Worm (Caenorhabditis elegans) whole organism, mixed stage, embryonic: ENCODE results near the gene nhr-255.

Experiments used
- M03D4.4 ChIP-seq: sonication (generic microtip); optimal IDR thresholded peaks from 2 replicates; lab custom pipeline; 2017; ENCODE audit warnings: mild to moderate bottlenecking, missing genetic modification characterization, missing compliant biosample characterization
- bed-3 ChIP-seq: fragments of 200-800 bp; sonication (Bioruptor generic); optimal IDR thresholded peaks from 3 replicates; lab custom pipeline; 2018; ENCODE audit warnings: mild to moderate bottlenecking, missing genetic modification characterization, moderate library complexity, missing compliant biosample characterization
- blmp-1 ChIP-seq: fragments of 150-350 bp; optimal IDR thresholded peaks from 2 replicates; lab custom pipeline; 2014; ENCODE audit warnings: missing biosample characterization, missing genetic modification characterization
- ceh-39 ChIP-seq: fragments of 150-350 bp; optimal IDR thresholded peaks from 2 replicates; lab custom pipeline; 2014; ENCODE audit warnings: missing biosample characterization, missing genetic modification characterization
- ceh-43 ChIP-seq: fragments of 200-800 bp; sonication (Bioruptor generic); optimal IDR thresholded peaks from 2 replicates; lab custom pipeline; 2018; ENCODE audit warnings: mild to moderate bottlenecking, missing genetic modification characterization, moderate library complexity, missing compliant biosample characterization
- ceh-83 ChIP-seq: fragments of 200-800 bp; sonication (Bioruptor generic); optimal IDR thresholded peaks from 2 replicates; lab custom pipeline; 2018; ENCODE audit warnings: mild to moderate bottlenecking, missing genetic modification characterization, missing compliant biosample characterization
- cnd-1 ChIP-seq: fragments of 200-800 bp; sonication (Bioruptor generic); optimal IDR thresholded peaks from 2 replicates; lab custom pipeline; 2018; ENCODE audit warnings: mild to moderate bottlenecking, missing genetic modification characterization, missing compliant biosample characterization
- drap-1 ChIP-seq: fragments of 200-800 bp; sonication (Bioruptor generic); optimal IDR thresholded peaks from 3 replicates; lab custom pipeline; 2018; ENCODE audit warnings: mild to moderate bottlenecking, missing genetic modification characterization, missing compliant biosample characterization
- elt-1 ChIP-seq: sonication (generic microtip); optimal IDR thresholded peaks from 2 replicates; lab custom pipeline; 2017; ENCODE audit warnings: missing genetic modification characterization, mild to moderate bottlenecking, missing compliant biosample characterization, antibody characterized with exemption, moderate library complexity, borderline replicate concordance; ENCODE audit not compliant: insufficient read depth
- elt-3 ChIP-seq: fragments of 150-350 bp; optimal IDR thresholded peaks from 2 replicates; lab custom pipeline; 2014; ENCODE audit warnings: missing biosample characterization, missing genetic modification characterization
- flh-1 ChIP-seq: fragments of 200-800 bp; sonication (Bioruptor generic); optimal IDR thresholded peaks from 2 replicates; lab custom pipeline; 2018; ENCODE audit warnings: mild to moderate bottlenecking, missing genetic modification characterization, moderate library complexity, missing compliant biosample characterization
- ham-2 ChIP-seq: fragments of 200-800 bp; sonication (Bioruptor generic); optimal IDR thresholded peaks from 2 replicates; lab custom pipeline; 2018; ENCODE audit warnings: mild to moderate bottlenecking, missing genetic modification characterization, missing compliant biosample characterization
- hlh-1 ChIP-seq: fragments of 150-350 bp; optimal IDR thresholded peaks from 2 replicates; lab custom pipeline; 2014; ENCODE audit warnings: missing biosample characterization, missing genetic modification reagents, missing genetic modification characterization
- lin-13 ChIP-seq: fragments of 150-350 bp; optimal IDR thresholded peaks from 2 replicates; lab custom pipeline; 2014; ENCODE audit warnings: missing biosample characterization, missing genetic modification characterization
- lin-32 ChIP-seq: fragments of 200-800 bp; sonication (Bioruptor generic); optimal IDR thresholded peaks from 2 replicates; lab custom pipeline; 2018; ENCODE audit warnings: mild to moderate bottlenecking, missing genetic modification characterization, missing compliant biosample characterization
- lsy-2 ChIP-seq: fragments of 150-350 bp; optimal IDR thresholded peaks from 2 replicates; lab custom pipeline; 2014; ENCODE audit warnings: missing biosample characterization, missing genetic modification characterization
- mab-5 ChIP-seq: fragments of 150-350 bp; optimal IDR thresholded peaks from 2 replicates; lab custom pipeline; 2014; ENCODE audit warnings: missing biosample characterization, missing genetic modification characterization
- mls-2 ChIP-seq: sonication (generic microtip); optimal IDR thresholded peaks from 2 replicates; lab custom pipeline; 2016; ENCODE audit warnings: mild to moderate bottlenecking, missing genetic modification characterization, moderate library complexity, missing compliant biosample characterization
- nhr-12 ChIP-seq: fragments of 150-350 bp; optimal IDR thresholded peaks from 2 replicates; lab custom pipeline; 2014; ENCODE audit warnings: missing biosample characterization, missing genetic modification characterization
- nhr-237 ChIP-seq: fragments of 150-350 bp; optimal IDR thresholded peaks from 2 replicates; lab custom pipeline; 2014; ENCODE audit warnings: missing biosample characterization, missing genetic modification characterization
- nhr-28 ChIP-seq: fragments of 150-350 bp; optimal IDR thresholded peaks from 2 replicates; lab custom pipeline; 2014; ENCODE audit warnings: missing biosample characterization, missing genetic modification characterization
- nhr-76 ChIP-seq: sonication (generic microtip); optimal IDR thresholded peaks from 2 replicates; lab custom pipeline; 2017; ENCODE audit warnings: missing biosample characterization, missing genetic modification characterization
- pha-4 ChIP-seq: fragments of 150-350 bp; optimal IDR thresholded peaks from 2 replicates; lab custom pipeline; 2018; ENCODE audit warnings: missing biosample characterization, missing genetic modification reagents, missing genetic modification characterization
- sem-2 ChIP-seq: fragments of 200-800 bp; sonication (Bioruptor generic); optimal IDR thresholded peaks from 2 replicates; lab custom pipeline; 2018; ENCODE audit warnings: mild to moderate bottlenecking, missing genetic modification characterization, missing compliant biosample characterization
- snpc-4 ChIP-seq: fragments of 150-350 bp; optimal IDR thresholded peaks from 2 replicates; lab custom pipeline; 2014; ENCODE audit warnings: missing biosample characterization, missing genetic modification characterization
- sptf-1 ChIP-seq: sonication (generic microtip); optimal IDR thresholded peaks from 2 replicates; lab custom pipeline; 2017; ENCODE audit warnings: mild to moderate bottlenecking, missing genetic modification characterization, moderate library complexity, missing compliant biosample characterization
- tbx-8 ChIP-seq: fragments of 200-800 bp; sonication (Bioruptor generic); optimal IDR thresholded peaks from 2 replicates; lab custom pipeline; 2018; ENCODE audit warnings: mild to moderate bottlenecking, missing genetic modification characterization, moderate library complexity, missing compliant biosample characterization
- unc-120 ChIP-seq: sonication (generic microtip); optimal IDR thresholded peaks from 2 replicates; lab custom pipeline; 2017; ENCODE audit warnings: missing genetic modification characterization, missing compliant biosample characterization; ENCODE audit not compliant: poor library complexity, severe bottlenecking
- unc-62 ChIP-seq: fragments of 150-350 bp; optimal IDR thresholded peaks from 2 replicates; lab custom pipeline; 2014; ENCODE audit warnings: missing biosample characterization, missing genetic modification reagents, missing genetic modification characterization
- ztf-11 ChIP-seq: fragments of 150-350 bp; optimal IDR thresholded peaks from 2 replicates; lab custom pipeline; 2014; ENCODE audit warnings: missing biosample characterization, missing genetic modification characterization

nhr-255 gene

DNA sequence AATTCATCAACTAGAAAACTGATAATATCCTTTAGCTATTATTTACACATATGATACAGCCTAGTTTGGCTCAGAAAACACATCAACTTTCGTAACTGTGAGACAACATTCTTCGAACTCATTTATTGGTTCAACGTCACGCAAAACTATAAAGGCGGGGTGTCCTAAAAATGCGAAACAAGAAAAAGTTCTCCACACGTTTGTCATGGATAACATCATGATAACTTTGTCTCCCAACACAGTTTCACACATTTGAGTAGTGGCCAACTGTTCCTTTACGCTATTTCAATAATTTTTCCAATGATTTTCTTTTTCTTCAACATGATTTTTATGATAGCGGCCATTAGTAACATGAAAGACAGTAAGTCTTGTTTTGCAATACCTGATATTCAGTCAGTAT lies 4.3 kb downstream of the nhr-255 start, which contains the start of gene srxa-9:
Gene srxa-9, plus strand, starts transcription at position 301 of the 400 bp plus-strand sequence.
- no peak for TF ChIP-seq nhr-28
- no peak for TF ChIP-seq sem-2 (GFP tag; lab: Kevin White, UChicago)
- TF ChIP-seq lsy-2 (tag; lab: Kevin White, UChicago), result no peak

DNA sequence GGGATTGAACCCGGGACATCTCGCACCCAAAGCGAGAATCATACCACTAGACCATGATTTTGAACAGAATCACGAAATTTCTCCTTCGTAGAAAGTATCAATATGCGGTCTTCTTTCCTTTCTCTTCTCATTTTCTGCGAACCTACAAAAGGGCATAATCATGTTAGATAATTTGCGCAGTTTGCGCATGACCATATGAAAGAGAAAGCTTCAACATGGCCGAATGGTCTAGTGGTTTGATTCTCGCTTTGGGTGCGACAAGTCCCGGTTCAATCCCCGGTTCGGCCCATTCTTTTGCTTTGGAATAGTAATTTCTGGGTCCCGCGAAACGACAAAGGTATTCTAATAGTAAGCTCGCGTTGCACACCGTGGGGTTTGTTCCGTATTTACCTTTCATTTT lies 5.4 kb downstream of the nhr-255 start:
- TF ChIP-seq bed-3 (GFP tag; lab: Kevin White, UChicago), result no peak
- TF ChIP-seq drap-1 (GFP tag; lab: Kevin White, UChicago), result peak; percentile 18
- no peak for TF ChIP-seq M03D4.4 (tag; lab: Kevin White, UChicago)
- TF ChIP-seq, all 35 proteins: peak for 1

DNA sequence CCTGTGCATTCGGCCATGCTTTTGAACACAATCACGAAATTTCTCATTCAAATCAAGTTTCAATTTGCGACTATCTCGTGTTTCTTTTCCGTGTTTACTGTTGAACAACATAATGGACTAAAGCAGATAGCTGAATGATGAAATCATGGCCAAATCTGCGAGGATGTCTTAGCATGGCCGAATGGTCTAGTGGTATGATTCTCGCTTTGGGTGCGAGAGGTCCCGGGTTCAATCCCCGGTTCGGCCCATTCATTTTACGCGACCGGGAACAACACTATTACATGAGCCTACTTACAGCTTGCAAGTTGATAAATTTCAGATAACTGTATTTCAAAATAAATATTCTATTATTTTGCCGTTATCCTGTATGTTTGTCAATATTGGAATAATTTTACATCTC lies 8.8 kb downstream of the nhr-255 start:
- TF ChIP-seq lin-13 (tag; lab: Kevin White, UChicago) (no peak), ceh-83 (GFP tag; lab: Kevin White, UChicago) (no peak), sptf-1 (tag; lab: Kevin White, UChicago) (no peak), lin-32 (GFP tag; lab: Kevin White, UChicago) (no peak), elt-1 (tag; lab: Kevin White, UChicago) (no peak), elt-3 (no peak), mls-2 (no peak), ztf-11 (tag; lab: Kevin White, UChicago) (no peak), ceh-43 (GFP tag; lab: Kevin White, UChicago) (no peak), unc-120 (tag; lab: Kevin White, UChicago) (no peak), ham-2 (GFP tag; lab: Kevin White, UChicago) (no peak), cnd-1 (tag; lab: Kevin White, UChicago) (no peak), snpc-4 (tag; lab: Kevin White, UChicago) (no peak), hlh-1 (no peak), flh-1 (GFP tag; lab: Kevin White, UChicago) (no peak), nhr-28 (no peak)

DNA sequence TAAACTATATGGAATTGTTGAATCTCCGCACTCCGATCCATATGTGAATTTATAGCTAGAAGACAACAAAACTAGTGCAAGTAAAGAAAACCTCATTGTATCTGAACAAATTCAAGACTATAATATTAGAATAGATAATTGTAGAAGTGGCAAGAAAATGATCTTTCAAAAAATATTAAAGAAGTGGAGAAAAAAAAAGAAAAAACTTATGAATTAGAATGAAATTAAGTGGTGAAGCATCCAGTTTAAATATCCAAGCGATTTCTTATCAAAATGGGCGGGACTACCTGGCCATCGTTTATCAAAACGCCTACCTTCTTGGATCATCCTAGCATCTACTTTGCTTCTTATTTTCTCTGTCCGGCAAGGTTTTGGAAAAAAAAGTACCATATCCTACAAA lies 14.8 kb downstream of the nhr-255 start, which contains the start of gene wrt-4:
Gene wrt-4, minus strand, starts transcription at position 101 of the 400 bp plus-strand sequence.
- TF ChIP-seq blmp-1 (no peak), cnd-1 (tag; lab: Kevin White, UChicago) (no peak), nhr-76 (tag; lab: Kevin White, UChicago) (no peak), ceh-39 (no peak), lin-13 (tag; lab: Kevin White, UChicago) (no peak), elt-1 (tag; lab: Kevin White, UChicago) (no peak), ceh-83 (GFP tag; lab: Kevin White, UChicago) (no peak), elt-3 (no peak), bed-3 (GFP tag; lab: Kevin White, UChicago) (no peak), lsy-2 (tag; lab: Kevin White, UChicago) (no peak), snpc-4 (tag; lab: Kevin White, UChicago) (no peak), nhr-12 (no peak), sem-2 (GFP tag; lab: Kevin White, UChicago) (no peak), pha-4 (tag; lab: Kevin White, UChicago) (no peak)

DNA sequence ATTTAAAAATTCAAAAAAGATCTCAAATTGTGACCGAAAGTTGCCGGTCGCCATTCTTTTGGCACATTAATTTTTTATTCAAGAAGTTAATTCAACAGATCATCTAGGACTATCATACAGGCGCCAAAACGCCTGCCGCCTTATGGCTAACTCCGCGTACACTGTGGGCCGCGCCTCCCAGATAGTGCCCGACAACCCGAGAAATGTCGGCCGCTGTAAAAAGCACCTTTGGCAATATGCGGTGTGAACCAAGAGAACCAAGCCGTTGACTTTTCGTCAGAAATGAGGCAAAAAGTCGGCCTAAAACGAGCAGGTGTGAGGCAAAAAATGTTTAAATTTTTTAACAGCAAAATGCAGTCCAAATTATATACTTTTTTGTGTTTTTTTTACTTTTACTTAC lies 16.8 kb downstream of the nhr-255 start:
- TF ChIP-seq lsy-2 (tag; lab: Kevin White, UChicago), result no peak
- TF ChIP-seq sptf-1 (tag; lab: Kevin White, UChicago), result no peak
- no peak for TF ChIP-seq mab-5
- TF ChIP-seq unc-62 (GFP tag; lab: Kevin White, UChicago), result no peak
- TF ChIP-seq unc-120 (tag; lab: Kevin White, UChicago), result no peak
- no peak for TF ChIP-seq blmp-1
- no peak for TF ChIP-seq hlh-1
- TF ChIP-seq lin-32 (GFP tag; lab: Kevin White, UChicago), result no peak
- no peak for TF ChIP-seq tbx-8

DNA sequence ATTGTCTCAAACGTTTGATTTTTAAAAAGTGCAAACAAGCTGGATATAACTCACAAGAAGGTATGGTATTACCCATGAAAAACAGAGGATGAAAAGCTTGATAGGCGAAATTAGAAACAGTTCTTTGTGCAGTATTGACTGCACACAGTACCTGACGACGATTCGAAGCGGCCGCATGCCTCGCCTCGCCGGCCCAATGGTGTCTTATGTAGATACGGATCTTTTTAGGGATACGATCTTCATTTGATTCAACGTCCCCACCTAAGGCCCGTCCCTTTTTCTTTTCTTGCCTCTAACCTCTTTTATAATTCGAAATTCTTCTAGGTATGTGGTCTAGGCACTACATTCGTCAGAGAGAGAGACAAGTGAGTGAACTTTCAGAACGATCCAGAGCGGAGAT lies 23.7 kb downstream of the nhr-255 start, which contains the start of gene bus-17:
Gene bus-17, minus strand, starts transcription at position 208 of the 400 bp plus-strand sequence.
- TF ChIP-seq elt-1 (tag; lab: Kevin White, UChicago), result peak; percentile 73
- no peak for TF ChIP-seq bed-3 (GFP tag; lab: Kevin White, UChicago)
- TF ChIP-seq hlh-1, result no peak
- TF ChIP-seq nhr-237 (tag; lab: Kevin White, UChicago), result no peak
- no peak for TF ChIP-seq mls-2
- TF ChIP-seq, all 35 proteins: peak for 1
